Worm (Caenorhabditis elegans) whole organism, L1 larva: Measurements from ENCODE around the gene ceeh-1.

ENCODE experiments used
- ama-1 ChIP-seq: fragments of 150-350 bp; optimal IDR thresholded peaks from 2 replicates; lab custom pipeline; 2014
- egl-13 ChIP-seq: sonication (generic microtip); optimal IDR thresholded peaks from 2 replicates; lab custom pipeline; 2016; ENCODE audit warnings: missing genotype, missing genetic modification reagents, missing genetic modification characterization, missing compliant biosample characterization
- egl-27 ChIP-seq, 2 experiments: fragments of 150-350 bp in 1 of 2; sonication (generic microtip); optimal IDR thresholded peaks; 3 replicates each; lab custom pipeline; 2017 to 2018; ENCODE audit warnings: missing biosample characterization in 2 of 2, missing genetic modification characterization in 2 of 2, missing genetic modification reagents in 2 of 2
- elt-3 ChIP-seq, 6 experiments: fragments of 150-350 bp in 1 of 6; sonication (generic microtip); optimal IDR thresholded peaks; 2 replicates each; lab custom pipeline; 2017 to 2018; ENCODE audit warnings: missing biosample characterization in 6 of 6, missing genetic modification characterization in 6 of 6, inconsistent platforms in 1 of 6
- fos-1 ChIP-seq: fragments of 150-350 bp; optimal IDR thresholded peaks from 2 replicates; lab custom pipeline; 2014; ENCODE audit warnings: missing biosample characterization, missing genetic modification characterization
- lin-13 ChIP-seq: fragments of 150-350 bp; optimal IDR thresholded peaks from 2 replicates; lab custom pipeline; 2014; ENCODE audit warnings: missing biosample characterization, missing genetic modification reagents, missing genetic modification characterization
- nhr-85 ChIP-seq: sonication (generic microtip); peaks from one replicate; lab custom pipeline; 2016; ENCODE audit warnings: missing genetic modification characterization, inconsistent platforms, missing compliant biosample characterization
- rnt-1 ChIP-seq: sonication (generic microtip); optimal IDR thresholded peaks from 2 replicates; lab custom pipeline; 2016; ENCODE audit warnings: mild to moderate bottlenecking, missing genetic modification characterization, moderate library complexity, missing compliant biosample characterization
- unc-130 ChIP-seq: fragments of 150-350 bp; optimal IDR thresholded peaks from 2 replicates; lab custom pipeline; 2017; ENCODE audit warnings: missing biosample characterization, missing genetic modification characterization, inconsistent platforms
- unc-62 ChIP-seq: fragments of 150-350 bp; optimal IDR thresholded peaks from 2 replicates; lab custom pipeline; 2014; ENCODE audit warnings: missing biosample characterization, missing genetic modification reagents, missing genetic modification characterization
- ztf-4 ChIP-seq: fragments of 150-350 bp; optimal IDR thresholded peaks from 2 replicates; lab custom pipeline; 2014; ENCODE audit warnings: missing biosample characterization, missing genetic modification characterization

- no peak for TF ChIP-seq unc-62 (GFP tag; lab: Kevin White, UChicago)
- TF ChIP-seq rnt-1 (tag; lab: Kevin White, UChicago) = no peak
- TF ChIP-seq egl-13 (tag; lab: Kevin White, UChicago) = no peak
- TF ChIP-seq ztf-4 (tag; lab: Kevin White, UChicago) = no peak
- no peak for TF ChIP-seq ama-1
- no peak for TF ChIP-seq egl-27 (tag; optimal IDR thresholded peaks at IDR 0.05; lab: Kevin White, UChicago)
- TF ChIP-seq lin-13 (GFP tag; lab: Kevin White, UChicago) = no peak
- TF ChIP-seq nhr-85 (tag; lab: Kevin White, UChicago) = no peak
- no peak for TF ChIP-seq unc-130 (tag; lab: Kevin White, UChicago)
- no peak for TF ChIP-seq elt-3 (tag; optimal IDR thresholded peaks at IDR 0.05; lab: Kevin White, UChicago)
- TF ChIP-seq fos-1 (tag; lab: Kevin White, UChicago) = no peak
Measured at ce11 chrIII:859898-860297, 27.8 kb upstream of the ceeh-1 start, which contains the start of gene exos-4.2.
